Worm (Caenorhabditis elegans) whole organism, L2 larva: Measurements from ENCODE around the gene ttbk-3.

Experiments used
- C34F6.9 ChIP-seq: fragments of 150-350 bp; optimal IDR thresholded peaks from 2 replicates; lab custom pipeline; 2014; ENCODE audit warnings: missing biosample characterization, missing genetic modification characterization
- F13H6.1 ChIP-seq: sonication (generic microtip); optimal IDR thresholded peaks from 2 replicates; lab custom pipeline; 2016; ENCODE audit warnings: missing genetic modification characterization, missing compliant biosample characterization
- R02D3.7 ChIP-seq: fragments of 150-350 bp; optimal IDR thresholded peaks from 2 replicates; lab custom pipeline; 2014; ENCODE audit warnings: missing biosample characterization, missing genetic modification characterization
- Y55F3AM.14 ChIP-seq: fragments of 200-800 bp; sonication (Bioruptor generic); optimal IDR thresholded peaks from 2 replicates; lab custom pipeline; 2018; ENCODE audit warnings: mild to moderate bottlenecking, missing genetic modification characterization, missing compliant biosample characterization
- ZK546.5 ChIP-seq: sonication (generic microtip); optimal IDR thresholded peaks from 2 replicates; lab custom pipeline; 2017; ENCODE audit warnings: missing biosample characterization, missing genetic modification characterization
- alr-1 ChIP-seq: fragments of 150-350 bp; optimal IDR thresholded peaks from 2 replicates; lab custom pipeline; 2014; ENCODE audit warnings: missing biosample characterization, missing genetic modification characterization
- aly-2 ChIP-seq: fragments of 150-350 bp; optimal IDR thresholded peaks from 2 replicates; lab custom pipeline; 2014; ENCODE audit warnings: missing biosample characterization, missing genetic modification characterization
- ama-1 ChIP-seq: fragments of 150-350 bp; optimal IDR thresholded peaks from 2 replicates; lab custom pipeline; 2018; ENCODE audit warnings: inconsistent platforms
- blmp-1 ChIP-seq: sonication (generic microtip); optimal IDR thresholded peaks from 2 replicates; lab custom pipeline; 2017; ENCODE audit warnings: missing genetic modification characterization, mild to moderate bottlenecking, missing compliant biosample characterization, antibody characterized with exemption, moderate library complexity; ENCODE audit not compliant: insufficient read depth
- ceh-16 ChIP-seq: fragments of 150-350 bp; optimal IDR thresholded peaks from 2 replicates; lab custom pipeline; 2014; ENCODE audit warnings: missing biosample characterization, missing genetic modification characterization
- ceh-82 ChIP-seq: fragments of 150-350 bp; optimal IDR thresholded peaks from 2 replicates; lab custom pipeline; 2014; ENCODE audit warnings: missing biosample characterization, missing genetic modification characterization
- crh-2 ChIP-seq: sonication (generic microtip); optimal IDR thresholded peaks from 2 replicates; lab custom pipeline; 2017; ENCODE audit warnings: missing biosample characterization, missing genetic modification characterization
- dmd-4 ChIP-seq: sonication (generic microtip); optimal IDR thresholded peaks from 2 replicates; lab custom pipeline; 2017; ENCODE audit warnings: missing biosample characterization, missing genetic modification characterization
- egl-27 ChIP-seq: sonication (generic microtip); optimal IDR thresholded peaks from 3 replicates; lab custom pipeline; 2017; ENCODE audit warnings: missing biosample characterization, missing genetic modification reagents, missing genetic modification characterization
- elt-1 ChIP-seq: fragments of 150-350 bp; optimal IDR thresholded peaks from 2 replicates; lab custom pipeline; 2014; ENCODE audit warnings: missing biosample characterization, missing genetic modification characterization
- elt-3 ChIP-seq: sonication (generic microtip); optimal IDR thresholded peaks from 2 replicates; lab custom pipeline; 2017; ENCODE audit warnings: missing biosample characterization, missing genetic modification characterization
- fos-1 ChIP-seq: fragments of 150-350 bp; optimal IDR thresholded peaks from 2 replicates; lab custom pipeline; 2014; ENCODE audit warnings: missing biosample characterization, missing genetic modification characterization
- gmeb-1 ChIP-seq: fragments of 150-350 bp; optimal IDR thresholded peaks from 2 replicates; lab custom pipeline; 2014; ENCODE audit warnings: missing biosample characterization, missing genetic modification characterization
- lin-11 ChIP-seq: fragments of 150-350 bp; sonication (generic microtip); optimal IDR thresholded peaks from 2 replicates; lab custom pipeline; 2014; ENCODE audit warnings: missing biosample characterization, missing genetic modification characterization, inconsistent platforms, mixed read lengths
- lin-13 ChIP-seq: fragments of 150-350 bp; optimal IDR thresholded peaks from 2 replicates; lab custom pipeline; 2014; ENCODE audit warnings: missing biosample characterization, missing genetic modification reagents, missing genetic modification characterization
- lin-39 ChIP-seq: fragments of 150-350 bp; optimal IDR thresholded peaks from 2 replicates; lab custom pipeline; 2014; ENCODE audit warnings: missing biosample characterization, missing genetic modification reagents, missing genetic modification characterization
- lsy-2 ChIP-seq, 2 experiments: fragments of 150-350 bp in 1 of 2; sonication (generic microtip) in 1 of 2; optimal IDR thresholded peaks; 2 replicates each; lab custom pipeline; 2014 to 2017; ENCODE audit warnings: missing biosample characterization in 2 of 2, missing genetic modification characterization in 2 of 2
- mab-5 ChIP-seq: fragments of 150-350 bp; optimal IDR thresholded peaks from 2 replicates; lab custom pipeline; 2014; ENCODE audit warnings: missing biosample characterization, missing genetic modification characterization
- mbf-1 ChIP-seq: sonication (generic microtip); optimal IDR thresholded peaks from 2 replicates; lab custom pipeline; 2017; ENCODE audit warnings: missing biosample characterization, missing genetic modification characterization
- mdl-1 ChIP-seq, 2 experiments: fragments of 150-350 bp in 1 of 2; sonication (generic microtip) in 1 of 2; optimal IDR thresholded peaks; 2 replicates each; lab custom pipeline; 2017; ENCODE audit warnings: missing biosample characterization in 2 of 2, missing genetic modification characterization in 2 of 2
- nhr-10 ChIP-seq: sonication (generic microtip); optimal IDR thresholded peaks from 2 replicates; lab custom pipeline; 2017; ENCODE audit warnings: missing biosample characterization, missing genetic modification characterization
- nhr-11 ChIP-seq: fragments of 150-350 bp; optimal IDR thresholded peaks from 2 replicates; lab custom pipeline; 2014; ENCODE audit warnings: missing biosample characterization, missing genetic modification characterization
- nhr-12 ChIP-seq: fragments of 150-350 bp; optimal IDR thresholded peaks from 2 replicates; lab custom pipeline; 2014; ENCODE audit warnings: missing biosample characterization, missing genetic modification characterization
- nhr-129 ChIP-seq: fragments of 150-350 bp; optimal IDR thresholded peaks from 2 replicates; lab custom pipeline; 2014; ENCODE audit warnings: missing biosample characterization, missing genetic modification characterization
- nhr-21 ChIP-seq: fragments of 150-350 bp; optimal IDR thresholded peaks from 2 replicates; lab custom pipeline; 2014; ENCODE audit warnings: missing biosample characterization, missing genetic modification characterization
- nhr-23 ChIP-seq: fragments of 150-350 bp; optimal IDR thresholded peaks from 2 replicates; lab custom pipeline; 2014; ENCODE audit warnings: missing biosample characterization, missing genetic modification reagents, missing genetic modification characterization
- nhr-237 ChIP-seq: fragments of 150-350 bp; optimal IDR thresholded peaks from 2 replicates; lab custom pipeline; 2014; ENCODE audit warnings: missing biosample characterization, missing genetic modification characterization
- nhr-25 ChIP-seq: fragments of 150-350 bp; sonication (generic microtip); optimal IDR thresholded peaks from 3 replicates; lab custom pipeline; 2014; ENCODE audit warnings: missing biosample characterization, missing genetic modification characterization
- nhr-6 ChIP-seq: fragments of 150-350 bp; optimal IDR thresholded peaks from 2 replicates; lab custom pipeline; 2014; ENCODE audit warnings: missing biosample characterization, missing genetic modification characterization
- nhr-77 ChIP-seq: fragments of 150-350 bp; optimal IDR thresholded peaks from 2 replicates; lab custom pipeline; 2014; ENCODE audit warnings: missing biosample characterization, missing genetic modification characterization
- peb-1 ChIP-seq: fragments of 150-350 bp; optimal IDR thresholded peaks from 2 replicates; lab custom pipeline; 2014; ENCODE audit warnings: missing biosample characterization, missing genetic modification characterization
- sem-4 ChIP-seq: fragments of 150-350 bp; optimal IDR thresholded peaks from 2 replicates; lab custom pipeline; 2014; ENCODE audit warnings: missing biosample characterization, missing genetic modification reagents, missing genetic modification characterization
- skn-1 ChIP-seq: sonication (generic microtip); optimal IDR thresholded peaks from 2 replicates; lab custom pipeline; 2017; ENCODE audit warnings: missing biosample characterization, missing genetic modification characterization
- sma-3 ChIP-seq: sonication (generic microtip); optimal IDR thresholded peaks from 2 replicates; lab custom pipeline; 2016; ENCODE audit warnings: missing genetic modification reagents, missing genetic modification characterization, missing compliant biosample characterization
- sma-9 ChIP-seq, 2 experiments: fragments of 150-350 bp in 1 of 2; sonication (generic microtip) in 1 of 2; optimal IDR thresholded peaks; 2 replicates each; lab custom pipeline; 2014 to 2016; ENCODE audit warnings: missing genetic modification characterization in 2 of 2, mild to moderate bottlenecking in 1 of 2, missing biosample characterization in 1 of 2, missing compliant biosample characterization in 1 of 2, missing genetic modification reagents in 1 of 2, moderate library complexity in 1 of 2
- snpc-4 ChIP-seq: fragments of 150-350 bp; optimal IDR thresholded peaks from 2 replicates; lab custom pipeline; 2014; ENCODE audit warnings: missing biosample characterization, missing genetic modification characterization
- unc-39 ChIP-seq: fragments of 150-350 bp; optimal IDR thresholded peaks from 2 replicates; lab custom pipeline; 2014; ENCODE audit warnings: missing biosample characterization, missing genetic modification characterization
- unc-55 ChIP-seq: fragments of 150-350 bp; sonication (generic microtip); optimal IDR thresholded peaks from 3 replicates; lab custom pipeline; 2014; ENCODE audit warnings: missing biosample characterization, missing genetic modification reagents, missing genetic modification characterization
- unc-62 ChIP-seq: fragments of 150-350 bp; optimal IDR thresholded peaks from 2 replicates; lab custom pipeline; 2014; ENCODE audit warnings: missing biosample characterization, missing genetic modification reagents, missing genetic modification characterization
- zag-1 ChIP-seq: fragments of 150-350 bp; optimal IDR thresholded peaks from 2 replicates; lab custom pipeline; 2014; ENCODE audit warnings: missing biosample characterization, missing genetic modification characterization
- ztf-1 ChIP-seq: fragments of 200-800 bp; sonication (Bioruptor generic); conservative IDR thresholded peaks from 2 replicates; pipeline ENCODE4 v1.3.6; 2022; ENCODE audit warnings: missing genetic modification characterization, missing compliant biosample characterization
- ztf-11 ChIP-seq: sonication (generic microtip); optimal IDR thresholded peaks from 2 replicates; lab custom pipeline; 2017; ENCODE audit warnings: missing biosample characterization, missing genetic modification characterization
- ztf-4 ChIP-seq: fragments of 150-350 bp; optimal IDR thresholded peaks from 2 replicates; lab custom pipeline; 2014; ENCODE audit warnings: missing biosample characterization, missing genetic modification characterization

ttbk-3 gene

ce11 chrIV:9875646-9876045 lies 14.1 kb downstream of the ttbk-3 start (continued):
- TF ChIP-seq ama-1 (lab: Kevin White, UChicago) (no peak), unc-55 (GFP tag; lab: Kevin White, UChicago) (no peak)

ce11 chrIV:9873837-9874236 lies 15.9 kb downstream of the ttbk-3 start:
- TF ChIP-seq nhr-237 (tag; lab: Kevin White, UChicago) (no peak), lin-11 (tag; lab: Kevin White, UChicago) (no peak), ZK546.5 (no peak), C34F6.9 (tag; lab: Kevin White, UChicago) (peak; percentile 61), sma-3 (GFP tag; lab: Kevin White, UChicago) (peak; percentile 10), ztf-1 (no peak), gmeb-1 (tag; lab: Kevin White, UChicago) (peak; percentile 11), nhr-23 (tag; lab: Kevin White, UChicago) (no peak), nhr-10 (tag; lab: Kevin White, UChicago) (no peak), sem-4 (no peak), unc-39 (tag; lab: Kevin White, UChicago) (no peak), Y55F3AM.14 (GFP tag; lab: Kevin White, UChicago) (no peak), lsy-2 (tag; optimal IDR thresholded peaks at IDR 0.05; lab: Kevin White, UChicago) (peak in 1 of 2 experiments; percentile 56), peb-1 (tag; lab: Kevin White, UChicago) (no peak), mab-5 (tag; lab: Kevin White, UChicago) (no peak), ceh-16 (tag; lab: Kevin White, UChicago) (peak; percentile 61), ama-1 (lab: Kevin White, UChicago) (peak; percentile 36), nhr-77 (tag; lab: Kevin White, UChicago) (no peak), zag-1 (tag; lab: Kevin White, UChicago) (no peak), nhr-12 (no peak), unc-55 (GFP tag; lab: Kevin White, UChicago) (peak; percentile 69), snpc-4 (no peak), egl-27 (tag; lab: Kevin White, UChicago) (peak; percentile 53), elt-3 (no peak), lin-39 (tag; lab: Kevin White, UChicago) (no peak), nhr-11 (tag; lab: Kevin White, UChicago) (no peak), aly-2 (tag; lab: Kevin White, UChicago) (no peak), mbf-1 (tag; lab: Kevin White, UChicago) (no peak), dmd-4 (no peak), R02D3.7 (tag; lab: Kevin White, UChicago) (no peak), nhr-129 (tag; lab: Kevin White, UChicago) (peak; percentile 78), lin-13 (GFP tag; lab: Kevin White, UChicago) (peak; percentile 28), nhr-25 (tag; lab: Kevin White, UChicago) (peak; percentile 25), skn-1 (tag; lab: Kevin White, UChicago) (no peak), elt-1 (tag; lab: Kevin White, UChicago) (no peak), nhr-6 (tag; lab: Kevin White, UChicago) (peak; percentile 54), mdl-1 (tag; optimal IDR thresholded peaks at IDR 0.05; lab: Kevin White, UChicago) (peak in 1 of 2 experiments; percentile 23), alr-1 (no peak), unc-62 (no peak), nhr-21 (tag; lab: Kevin White, UChicago) (peak; percentile 39), ceh-82 (no peak), fos-1 (tag; lab: Kevin White, UChicago) (peak; percentile 64), crh-2 (tag; lab: Kevin White, UChicago) (peak; percentile 90), ztf-4 (no peak), F13H6.1 (tag; lab: Kevin White, UChicago) (peak; percentile 73), ztf-11 (tag; lab: Kevin White, UChicago) (no peak), blmp-1 (peak; percentile 14), sma-9 (GFP tag; optimal IDR thresholded peaks at IDR 0.05; lab: Kevin White, UChicago) (peak; percentile 68), sma-9 (tag; optimal IDR thresholded peaks at IDR 0.05; lab: Kevin White, UChicago) (no peak)
- TF ChIP-seq, all 48 proteins: peak for 19
